Worm (Caenorhabditis elegans) whole organism, midembryonic: ENCODE data around the gene str-182.

ENCODE experiments used
- T22C8.4 ChIP-seq: fragments of 200-800 bp; sonication (Bioruptor generic); IDR thresholded peaks from 2 replicates; pipeline ENCODE4 v1.3.6; 2022; ENCODE audit warnings: missing genetic modification characterization, missing compliant biosample characterization
- cog-1 ChIP-seq: sonication (generic microtip); optimal IDR thresholded peaks from 2 replicates; lab custom pipeline; 2016; ENCODE audit warnings: missing genetic modification characterization, missing compliant biosample characterization
- flt-1 ChIP-seq: fragments of 200-800 bp; sonication (Bioruptor generic); IDR thresholded peaks from 2 replicates; pipeline ENCODE4 v1.3.6; 2022; ENCODE audit warnings: missing genetic modification characterization, missing compliant biosample characterization
- klf-2 ChIP-seq: fragments of 200-800 bp; sonication (Bioruptor generic); conservative IDR thresholded peaks from 2 replicates; pipeline ENCODE4 v1.3.6; 2022; ENCODE audit warnings: missing genetic modification reagents, missing genetic modification characterization, missing compliant biosample characterization
- med-1 ChIP-seq: sonication (generic microtip); optimal IDR thresholded peaks from 2 replicates; lab custom pipeline; 2017; ENCODE audit warnings: missing genetic modification characterization, mild to moderate bottlenecking, missing compliant biosample characterization, antibody characterized with exemption, missing genetic modification reagents; ENCODE audit not compliant: insufficient read depth
- ref-1 ChIP-seq: fragments of 200-800 bp; sonication (Bioruptor generic); conservative IDR thresholded peaks from 2 replicates; pipeline ENCODE4 v1.3.6; 2022; ENCODE audit warnings: missing genetic modification reagents, missing genetic modification characterization, missing compliant biosample characterization
- tab-1 ChIP-seq: fragments of 200-800 bp; sonication (Bioruptor generic); IDR thresholded peaks from 2 replicates; pipeline ENCODE4 v1.3.6; 2022; ENCODE audit warnings: missing genetic modification characterization, missing compliant biosample characterization
- ztf-23 ChIP-seq: fragments of 200-800 bp; sonication (Bioruptor generic); IDR thresholded peaks from 2 replicates; pipeline ENCODE4 v1.3.6; 2022; ENCODE audit warnings: missing genetic modification reagents, missing genetic modification characterization, missing compliant biosample characterization
- ztf-29 ChIP-seq: fragments of 200-800 bp; sonication (Bioruptor generic); IDR thresholded peaks from 2 replicates; pipeline ENCODE4 v1.3.6; 2022; ENCODE audit warnings: missing genetic modification reagents, missing genetic modification characterization, missing compliant biosample characterization

str-182 gene

DNA sequence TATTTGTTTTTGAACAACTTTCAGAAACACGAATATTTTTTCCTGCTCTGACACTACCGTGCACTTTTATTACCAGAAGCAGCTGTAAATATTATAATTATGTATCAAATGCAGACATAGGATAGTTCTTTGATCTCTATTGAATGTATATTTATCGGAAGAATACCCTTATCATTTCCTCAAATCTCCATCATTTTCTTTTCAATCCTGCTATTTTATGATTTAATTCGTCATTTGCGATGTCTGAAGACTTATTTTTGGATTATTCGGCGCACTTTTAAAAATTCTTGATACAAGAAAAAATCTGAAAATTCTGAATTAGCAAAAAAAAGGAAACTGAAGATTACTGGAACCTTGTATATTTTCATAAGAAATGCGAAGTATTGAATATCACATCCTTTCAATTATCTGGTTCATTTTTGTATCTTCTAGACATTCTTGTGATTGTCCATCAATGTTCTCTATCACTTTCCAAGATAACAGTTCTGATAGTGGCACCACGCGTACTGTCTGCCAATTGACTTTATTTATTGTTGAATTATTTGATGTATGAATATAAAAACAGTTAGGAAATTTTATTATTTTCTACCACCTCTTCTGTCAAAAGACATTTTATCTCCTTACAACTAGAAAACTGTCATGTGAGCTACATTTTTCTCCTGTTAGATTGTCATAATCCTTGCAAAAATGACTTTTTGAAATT lies 10.9 kb upstream of the str-182 start:
- TF ChIP-seq ztf-29 (GFP tag; lab: Robert Waterston, UW) (no peak), tab-1 (GFP tag; lab: Robert Waterston, UW) (no peak), ztf-23 (GFP tag; lab: Robert Waterston, UW) (no peak), T22C8.4 (GFP tag; lab: Robert Waterston, UW) (no peak), flt-1 (GFP tag; lab: Robert Waterston, UW) (no peak), med-1 (GFP tag; lab: Kevin White, UChicago) (no peak), cog-1 (no peak), klf-2 (no peak), ref-1 (GFP tag; lab: Robert Waterston, UW) (no peak)

DNA sequence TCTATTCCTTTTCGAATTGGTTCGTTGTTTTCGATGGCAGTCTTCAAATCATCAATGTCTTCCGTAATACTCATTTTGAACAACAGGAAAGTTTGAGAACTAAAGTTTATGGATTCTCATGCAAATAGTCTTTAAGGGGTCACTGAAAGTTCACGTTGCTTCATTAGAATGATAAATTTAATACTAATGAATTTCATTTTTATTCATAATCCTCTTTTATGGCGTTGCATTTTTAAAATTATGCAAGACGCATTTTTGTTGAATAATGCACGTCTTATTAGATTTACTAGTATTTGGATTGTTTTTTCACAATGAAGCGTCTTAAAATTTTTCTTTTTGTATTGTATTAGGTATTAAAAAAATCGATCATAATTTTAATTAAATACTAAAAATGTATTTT lies 9.9 kb upstream of the str-182 start, which contains the start of gene C12D8.9:
TSS of gene C12D8.9 (minus strand) at position 101 of the 400 bp plus-strand sequence.
- TF ChIP-seq flt-1 (GFP tag; lab: Robert Waterston, UW) (no peak), ref-1 (GFP tag; lab: Robert Waterston, UW) (no peak), tab-1 (GFP tag; lab: Robert Waterston, UW) (no peak), ztf-23 (GFP tag; lab: Robert Waterston, UW) (no peak), med-1 (GFP tag; lab: Kevin White, UChicago) (no peak), ztf-29 (GFP tag; lab: Robert Waterston, UW) (no peak), klf-2 (no peak), cog-1 (no peak), T22C8.4 (GFP tag; lab: Robert Waterston, UW) (no peak)

DNA sequence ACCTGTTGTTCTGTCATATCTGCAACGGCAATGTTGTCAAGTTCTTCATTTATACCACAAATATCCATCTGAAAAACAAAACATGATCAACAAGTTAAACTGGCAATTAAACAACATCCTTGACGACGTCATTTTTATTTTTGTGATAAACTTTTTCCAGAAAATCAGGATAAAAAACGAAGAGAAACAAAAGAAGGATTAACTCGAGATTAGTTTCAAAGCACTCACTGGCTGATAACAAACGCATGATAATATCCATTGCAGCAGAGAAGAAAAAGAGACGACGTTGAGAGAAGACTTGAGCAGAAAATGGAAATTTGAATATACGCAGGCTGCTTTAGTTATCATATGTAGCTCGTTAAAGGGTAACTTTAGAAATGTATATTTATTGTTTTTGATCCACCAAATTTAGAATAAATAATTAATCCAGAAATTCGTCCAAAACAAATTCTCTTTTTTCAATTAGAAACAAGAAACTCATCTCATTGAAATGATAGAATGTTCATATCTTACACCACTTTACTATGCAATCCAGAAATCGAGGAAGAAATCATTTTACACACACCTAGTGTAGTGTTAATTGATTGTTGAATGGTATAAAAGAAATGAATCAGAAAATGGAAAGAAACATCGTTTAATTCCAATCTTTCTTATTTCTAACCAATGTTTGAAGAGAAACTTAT lies 8.0 kb upstream of the str-182 start, which contains the start of the genes C12D8.21 and col-148:
TSS of gene C12D8.21 (minus strand) at position 68 of the 683 bp plus-strand sequence.
TSS of gene col-148 (plus strand) at position 633 of the 683 bp plus-strand sequence.
- TF ChIP-seq tab-1 (GFP tag; lab: Robert Waterston, UW) (no peak), flt-1 (GFP tag; lab: Robert Waterston, UW) (no peak), cog-1 (no peak), med-1 (GFP tag; lab: Kevin White, UChicago) (no peak), T22C8.4 (GFP tag; lab: Robert Waterston, UW) (no peak), ref-1 (GFP tag; lab: Robert Waterston, UW) (no peak), klf-2 (no peak), ztf-29 (GFP tag; lab: Robert Waterston, UW) (no peak), ztf-23 (GFP tag; lab: Robert Waterston, UW) (no peak)

DNA sequence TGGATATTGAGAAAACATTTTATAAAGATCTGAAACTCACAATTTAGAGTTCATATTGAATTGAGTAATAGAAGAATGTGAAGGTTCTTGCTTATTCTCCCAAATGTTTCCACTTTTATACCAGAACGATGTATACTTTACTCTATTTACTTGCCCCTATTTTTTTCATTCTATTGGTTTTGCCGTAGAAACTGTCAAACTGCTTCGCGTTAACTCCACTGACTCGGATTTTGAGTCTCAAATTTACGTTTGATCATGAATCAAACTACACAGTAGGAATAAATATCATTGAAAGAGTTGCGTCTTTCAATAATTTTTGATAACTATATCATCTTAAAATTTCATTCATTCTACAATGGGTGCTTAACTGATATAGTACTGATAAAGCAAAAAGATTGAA lies 6.6 kb upstream of the str-182 start, which contains the start of gene fipr-8:
TSS of gene fipr-8 (minus strand) at position 101 of the 400 bp plus-strand sequence.
- no peak for TF ChIP-seq ztf-29 (GFP tag; lab: Robert Waterston, UW)
- no peak for TF ChIP-seq klf-2
- TF ChIP-seq flt-1 (GFP tag; lab: Robert Waterston, UW) = no peak
- TF ChIP-seq T22C8.4 (GFP tag; lab: Robert Waterston, UW) = no peak
- TF ChIP-seq ztf-23 (GFP tag; lab: Robert Waterston, UW) = no peak
- TF ChIP-seq med-1 (GFP tag; lab: Kevin White, UChicago) = no peak
- TF ChIP-seq tab-1 (GFP tag; lab: Robert Waterston, UW) = no peak
- no peak for TF ChIP-seq cog-1
- TF ChIP-seq ref-1 (GFP tag; lab: Robert Waterston, UW) = no peak

DNA sequence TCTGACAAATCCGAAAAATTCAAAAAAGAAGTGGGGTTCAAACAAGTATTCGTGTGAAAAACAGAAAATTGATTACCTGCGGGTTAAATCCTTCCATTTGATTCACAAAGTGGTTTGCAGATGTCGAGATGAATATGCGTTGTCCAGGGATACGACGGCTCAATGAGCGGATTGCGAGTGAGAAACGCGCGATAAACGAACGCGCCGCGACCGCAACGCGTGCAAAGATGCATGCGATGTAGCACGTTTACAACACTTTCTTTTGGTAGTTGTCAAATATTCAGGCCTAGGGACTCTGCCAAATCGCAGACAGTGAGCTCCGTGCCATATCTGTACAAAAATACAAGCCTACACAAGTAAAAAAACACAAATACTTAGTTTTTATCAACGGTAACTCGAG lies 5.4 kb upstream of the str-182 start, which contains the start of gene fubl-1:
TSS of gene fubl-1 (minus strand) at position 202 of the 400 bp plus-strand sequence.
- TF ChIP-seq med-1 (GFP tag; lab: Kevin White, UChicago) = no peak
- no peak for TF ChIP-seq ztf-29 (GFP tag; lab: Robert Waterston, UW)
- TF ChIP-seq ztf-23 (GFP tag; lab: Robert Waterston, UW) = no peak
- TF ChIP-seq tab-1 (GFP tag; lab: Robert Waterston, UW) = 0 out of 2 replicates have a peak, but pooled peaks have one; percentile 46
- TF ChIP-seq klf-2 = no peak

DNA sequence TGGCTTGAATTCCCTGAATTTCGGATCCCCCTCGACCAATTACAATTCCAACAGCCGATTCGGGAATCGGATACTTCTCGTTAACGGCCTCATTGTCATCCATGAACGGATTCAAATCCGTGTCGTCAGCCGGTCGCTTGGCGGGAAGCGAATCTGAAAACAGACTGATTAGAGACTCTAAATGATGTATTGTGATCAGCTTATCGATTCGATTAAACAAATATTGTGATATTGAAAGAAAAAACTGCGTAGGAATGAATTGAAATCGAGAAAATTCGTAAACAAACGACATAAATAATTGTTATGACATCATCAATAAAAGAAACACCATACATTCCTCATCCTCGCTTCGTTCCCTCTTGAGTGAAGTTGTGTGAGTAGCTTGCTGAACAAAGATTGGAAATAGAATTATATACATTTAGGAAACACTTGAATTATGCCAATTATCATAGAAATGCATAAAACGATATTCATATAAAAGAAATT lies 4.8 kb upstream of the str-182 start:
- TF ChIP-seq ztf-29 (GFP tag; lab: Robert Waterston, UW) (no peak), T22C8.4 (GFP tag; lab: Robert Waterston, UW) (no peak), klf-2 (no peak), tab-1 (GFP tag; lab: Robert Waterston, UW) (no peak), med-1 (GFP tag; lab: Kevin White, UChicago) (no peak), flt-1 (GFP tag; lab: Robert Waterston, UW) (no peak), ref-1 (GFP tag; lab: Robert Waterston, UW) (no peak), cog-1 (no peak), ztf-23 (GFP tag; lab: Robert Waterston, UW) (no peak)

DNA sequence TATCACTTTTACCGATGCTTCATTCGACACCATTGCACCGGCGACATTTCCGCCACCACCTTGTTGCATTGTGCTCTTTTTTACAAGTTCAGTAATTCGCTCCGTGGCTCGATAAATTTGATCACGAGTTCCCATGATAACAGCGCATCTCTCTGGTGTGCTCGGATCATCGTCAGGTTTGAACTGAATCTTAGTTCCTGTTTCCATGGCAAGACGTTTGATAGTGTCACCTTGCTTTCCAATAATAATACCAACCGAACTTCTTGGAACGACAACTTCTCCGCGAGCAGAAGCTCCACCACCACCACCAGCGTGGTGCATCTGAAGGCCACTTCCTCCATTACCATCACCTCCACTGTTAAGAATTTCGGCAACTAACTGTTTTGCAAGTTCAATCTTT lies 3.9 kb upstream of the str-182 start:
- TF ChIP-seq ztf-23 (GFP tag; lab: Robert Waterston, UW) (no peak), ref-1 (GFP tag; lab: Robert Waterston, UW) (no peak), tab-1 (GFP tag; lab: Robert Waterston, UW) (no peak), klf-2 (no peak), cog-1 (no peak), ztf-29 (GFP tag; lab: Robert Waterston, UW) (no peak), T22C8.4 (GFP tag; lab: Robert Waterston, UW) (no peak), med-1 (GFP tag; lab: Kevin White, UChicago) (no peak), flt-1 (GFP tag; lab: Robert Waterston, UW) (no peak)

DNA sequence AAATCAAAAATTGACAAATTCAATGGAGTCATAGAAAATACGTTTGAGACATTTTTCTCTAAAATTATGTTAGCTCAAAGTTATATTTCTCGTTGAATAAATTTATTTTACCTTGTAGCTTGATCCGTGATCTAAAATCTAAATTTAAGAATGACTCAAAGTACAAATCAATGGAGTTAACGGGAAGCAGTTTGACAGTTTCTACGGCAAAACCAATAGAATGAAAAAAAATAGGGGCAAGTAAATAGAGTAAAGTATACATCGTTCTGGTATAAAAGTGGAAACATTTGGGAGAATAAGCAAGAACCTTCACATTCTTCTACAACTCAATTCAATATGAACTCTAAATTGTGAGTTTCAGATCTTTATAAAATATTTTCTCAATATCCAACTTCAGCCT lies 2.3 kb downstream of the str-182 start, which contains the start of gene fipr-6:
TSS of gene fipr-6 (plus strand) at position 301 of the 400 bp plus-strand sequence.
- no peak for TF ChIP-seq T22C8.4 (GFP tag; lab: Robert Waterston, UW)
- no peak for TF ChIP-seq ztf-29 (GFP tag; lab: Robert Waterston, UW)
- TF ChIP-seq ztf-23 (GFP tag; lab: Robert Waterston, UW) = no peak
- TF ChIP-seq med-1 (GFP tag; lab: Kevin White, UChicago) = no peak
- TF ChIP-seq cog-1 = no peak
- no peak for TF ChIP-seq tab-1 (GFP tag; lab: Robert Waterston, UW)
- no peak for TF ChIP-seq ref-1 (GFP tag; lab: Robert Waterston, UW)
